Fruit fly (Drosophila melanogaster): Measurements from ENCODE around the gene Gug.

Gene Gug

dm6 chr3L:8441745-8442575 lies 7.8 kb upstream of the Gug start, which contains the start of gene Unr (continued):
- TF ChIP-seq Mrtf (GFP tag; IDR thresholded peaks at IDR 0.05) (peak; percentile 67; the same call in 2 of the 3 replicates), CG2129 (GFP tag; IDR thresholded peaks at IDR 0.05; ENCODE audit: partially characterized antibody) (no peak), NK7.1 (GFP tag; optimal IDR thresholded peaks at IDR 0.05) (peak; percentile 78), disco-r (GFP tag; optimal IDR thresholded peaks at IDR 0.05) (peak; percentile 63), CG34422 (GFP tag; IDR thresholded peaks at IDR 0.05) (peak; percentile 91), CG5953 (GFP tag; IDR thresholded peaks at IDR 0.05) (peak; percentile 76), CG17361 (GFP tag; IDR thresholded peaks at IDR 0.05) (peak; percentile 92), CG2116 (GFP tag; optimal IDR thresholded peaks at IDR 0.05) (peak; percentile 80), gcm (GFP tag; optimal IDR thresholded peaks at IDR 0.05) (peak; percentile 70), Lim3 (GFP tag; IDR thresholded peaks at IDR 0.05) (no peak), CG1024 (GFP tag; IDR thresholded peaks at IDR 0.05) (peak; percentile 72; the same call in 1 of the 2 replicates), CG31388 (GFP tag; optimal IDR thresholded peaks at IDR 0.05) (no peak), odd (GFP tag; optimal IDR thresholded peaks at IDR 0.05) (peak; percentile 66), fd3F (GFP tag; optimal IDR thresholded peaks at IDR 0.05) (peak; percentile 53), fd102C (GFP tag; optimal IDR thresholded peaks at IDR 0.05) (peak; percentile 29), Stat92E (GFP tag; optimal IDR thresholded peaks at IDR 0.05) (peak in 2 of 3 experiments; percentile 28 to 51), slbo (GFP tag; IDR thresholded peaks at IDR 0.05) (peak; percentile 89), CG10321 (GFP tag; IDR thresholded peaks at IDR 0.05) (peak; percentile 27; the same call in 1 of the 2 replicates), ind (GFP tag; optimal IDR thresholded peaks at IDR 0.05) (peak; percentile 80), onecut (GFP tag; IDR thresholded peaks at IDR 0.05) (peak; percentile 86), CG7745 (tag; optimal IDR thresholded peaks at IDR 0.05) (no peak), HLH54F (GFP tag; optimal IDR thresholded peaks at IDR 0.05) (peak; percentile 89), ac (GFP tag; optimal IDR thresholded peaks at IDR 0.05) (no peak), Dref (GFP tag; IDR thresholded peaks at IDR 0.05) (no peak), insv (GFP tag; optimal IDR thresholded peaks at IDR 0.05) (peak in 1 of 2 experiments; percentile 42), Awh (GFP tag; IDR thresholded peaks at IDR 0.05) (peak; percentile 28; the same call in 1 of the 2 replicates), CG8290 (GFP tag; optimal IDR thresholded peaks at IDR 0.05) (peak; percentile 69), CG8290 (tag; optimal IDR thresholded peaks at IDR 0.05) (peak in 1 of 2 experiments; percentile 89), CG11093 (GFP tag; IDR thresholded peaks at IDR 0.05) (0 out of 3 replicates have a peak, but pooled peaks have one; percentile 24), cg (GFP tag; optimal IDR thresholded peaks at IDR 0.05) (peak; percentile 97), Dip2 (GFP tag; IDR thresholded peaks at IDR 0.05) (no peak), CG18011 (GFP tag; optimal IDR thresholded peaks at IDR 0.05) (peak; percentile 53), btn (GFP tag; optimal IDR thresholded peaks at IDR 0.05) (peak; percentile 40), aop (GFP tag; IDR thresholded peaks at IDR 0.05) (no peak), CG3995 (GFP tag; optimal IDR thresholded peaks at IDR 0.05) (peak; percentile 49), kah (GFP tag; optimal IDR thresholded peaks at IDR 0.05) (peak; percentile 20), lilli (GFP tag; optimal IDR thresholded peaks at IDR 0.05) (peak; percentile 88), otp (GFP tag; IDR thresholded peaks at IDR 0.05) (no peak; the same call in 2 of the 3 replicates), Asciz (GFP tag; optimal IDR thresholded peaks at IDR 0.05) (peak; percentile 28), crol (GFP tag; IDR thresholded peaks at IDR 0.05) (no peak), pum (GFP tag; optimal IDR thresholded peaks at IDR 0.05) (peak; percentile 81), zfh2 (GFP tag; optimal IDR thresholded peaks at IDR 0.05) (peak; percentile 88), yki (optimal IDR thresholded peaks at IDR 0.05) (no peak), gro (GFP tag; optimal IDR thresholded peaks at IDR 0.05) (peak; percentile 89), Hr78 (GFP tag; optimal IDR thresholded peaks at IDR 0.05) (no peak), CG15011 (GFP tag; optimal IDR thresholded peaks at IDR 0.05) (peak; percentile 62), ap (GFP tag; IDR thresholded peaks at IDR 0.05) (peak; percentile 70), chn (GFP tag; optimal IDR thresholded peaks at IDR 0.05) (peak; percentile 88), lbe (GFP tag; optimal IDR thresholded peaks at IDR 0.05) (peak; percentile 64), hb (GFP tag; IDR thresholded peaks at IDR 0.05; ENCODE audit: partially characterized antibody) (no peak)

Measured in whole organism, embryonic.